Worm (Caenorhabditis elegans): ENCODE results near the gene W02C12.2.

Gene W02C12.2

DNA sequence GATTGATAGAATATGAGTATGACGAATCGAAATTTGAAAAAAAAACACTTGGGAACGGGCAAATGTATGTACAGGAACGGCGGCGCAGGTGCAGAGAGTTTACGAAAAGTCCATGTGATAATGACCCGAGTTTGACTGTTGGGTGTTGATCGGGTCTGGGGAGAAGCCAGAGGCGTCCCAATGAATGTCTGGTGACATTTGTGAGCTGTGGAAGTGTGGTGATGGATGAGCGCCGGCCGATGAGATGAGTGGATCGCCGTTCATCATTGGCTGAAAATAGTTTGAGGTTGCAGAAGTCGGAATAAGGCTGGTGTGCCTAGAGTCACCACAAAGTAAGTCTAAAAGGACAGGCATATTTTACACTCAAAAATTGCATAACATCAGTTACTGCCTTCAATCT, 7.9 kb upstream of the W02C12.2 start:
- TF ChIP-seq nhr-48 (tag; optimal IDR thresholded peaks at IDR 0.05): no peak
- TF ChIP-seq daf-16 (GFP tag; optimal IDR thresholded peaks at IDR 0.05): no peak
- no peak for TF ChIP-seq daf-16 (tag; optimal IDR thresholded peaks at IDR 0.05)
- TF ChIP-seq sdz-12 (GFP tag; optimal IDR thresholded peaks at IDR 0.05): no peak
- no peak for TF ChIP-seq spr-1 (tag; optimal IDR thresholded peaks at IDR 0.05)
- peak; percentile 82 for TF ChIP-seq aha-1 (tag)
- no peak for TF ChIP-seq D1046.2 (GFP tag; IDR thresholded peaks at IDR 0.05)
- TF ChIP-seq rbr-2 (tag; optimal IDR thresholded peaks at IDR 0.05): no peak
- TF ChIP-seq lin-1 (GFP tag; IDR thresholded peaks at IDR 0.05): no peak
- no peak for TF ChIP-seq lin-15B (tag; optimal IDR thresholded peaks at IDR 0.05)
- no peak for TF ChIP-seq pha-4 (GFP tag; IDR thresholded peaks at IDR 0.05)
- no peak for TF ChIP-seq pha-4 (tag; optimal IDR thresholded peaks at IDR 0.05)
- peak in 1 of 2 experiments; percentile 97 for TF ChIP-seq unc-62 (GFP tag; optimal IDR thresholded peaks at IDR 0.05 in 1 of 2)
- TF ChIP-seq unc-62 (tag; optimal IDR thresholded peaks at IDR 0.05): no peak
- TF ChIP-seq egl-27 (tag; optimal IDR thresholded peaks at IDR 0.05): no peak

DNA sequence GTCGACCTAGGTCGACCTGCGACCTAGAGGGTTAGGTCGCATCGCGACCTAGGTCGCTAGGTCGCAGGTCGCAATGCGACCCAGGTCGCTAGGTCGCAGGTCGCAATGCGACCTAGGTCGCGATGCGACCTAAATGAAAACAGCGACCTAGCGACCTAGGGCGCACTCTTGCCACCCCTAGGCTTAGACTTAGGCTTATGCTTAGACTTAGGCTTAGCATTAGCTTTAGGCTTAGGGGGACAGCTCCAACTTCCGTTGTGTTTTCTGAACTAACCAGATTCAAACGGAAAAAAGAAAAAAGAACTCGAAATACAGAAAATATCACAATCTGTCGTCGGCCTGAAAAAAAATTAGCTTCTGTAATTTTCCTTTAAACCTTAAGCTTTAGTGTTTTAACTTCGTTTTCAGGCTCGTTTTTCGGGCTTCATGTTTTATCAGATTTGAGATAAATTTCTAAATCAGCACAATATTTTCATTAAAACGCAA, 6.6 kb upstream of the W02C12.2 start:
- 0 out of 2 replicates have a peak, but pooled peaks have one; percentile 8 for TF ChIP-seq F26F4.8 (GFP tag; conservative IDR thresholded peaks at IDR 0.05)
- no peak for TF ChIP-seq skn-1 (tag; optimal IDR thresholded peaks at IDR 0.05)
- 0 out of 2 replicates have a peak, but pooled peaks have one; percentile 41 for TF ChIP-seq php-3 (GFP tag; IDR thresholded peaks at IDR 0.05)
- TF ChIP-seq ztf-7 (tag; optimal IDR thresholded peaks at IDR 0.05): no peak
- no peak for TF ChIP-seq nhr-76 (tag; optimal IDR thresholded peaks at IDR 0.05)
- no peak for TF ChIP-seq rbr-2 (tag; optimal IDR thresholded peaks at IDR 0.05)
- peak; percentile 39; the same call in 1 of the 2 replicates for TF ChIP-seq vab-7 (GFP tag; IDR thresholded peaks at IDR 0.05)
- no peak for TF ChIP-seq dmd-9 (GFP tag; IDR thresholded peaks at IDR 0.05)
- no peak for TF ChIP-seq lsy-2 (tag; optimal IDR thresholded peaks at IDR 0.05)
- no peak for TF ChIP-seq ama-1 (optimal IDR thresholded peaks at IDR 0.05)
- no peak for TF ChIP-seq nhr-11 (tag; optimal IDR thresholded peaks at IDR 0.05)
- no peak for TF ChIP-seq lin-29 (GFP tag; IDR thresholded peaks at IDR 0.05)
- no peak for TF ChIP-seq Y105C5A.15 (GFP tag; IDR thresholded peaks at IDR 0.05)
- TF ChIP-seq tag-97 (GFP tag; IDR thresholded peaks at IDR 0.05): no peak
- TF ChIP-seq nhr-28 (tag; optimal IDR thresholded peaks at IDR 0.05): no peak
- TF ChIP-seq fos-1 (tag; optimal IDR thresholded peaks at IDR 0.05): no peak
- no peak for TF ChIP-seq mes-2 (tag; optimal IDR thresholded peaks at IDR 0.05; ENCODE audit: poor library complexity, severe bottlenecking)
- no peak for TF ChIP-seq D1046.2 (GFP tag; IDR thresholded peaks at IDR 0.05)
- TF ChIP-seq ceh-28 (tag; optimal IDR thresholded peaks at IDR 0.05): no peak
- no peak for TF ChIP-seq T20F7.1 (GFP tag; optimal IDR thresholded peaks at IDR 0.05)
- no peak for TF ChIP-seq zfp-3 (GFP tag; conservative IDR thresholded peaks at IDR 0.05)
- TF ChIP-seq nhr-41 (GFP tag; IDR thresholded peaks at IDR 0.05): no peak
- no peak for TF ChIP-seq snpc-4 (tag; optimal IDR thresholded peaks at IDR 0.05)
- TF ChIP-seq hmg-1.1 (GFP tag; IDR thresholded peaks at IDR 0.05): no peak; the same call in 1 of the 2 replicates
- TF ChIP-seq nhr-42 (GFP tag; IDR thresholded peaks at IDR 0.05): 0 out of 2 replicates have a peak, but pooled peaks have one; percentile 17
- peak; percentile 70 for TF ChIP-seq aha-1 (tag)
- no peak for TF ChIP-seq F37D6.2 (tag; optimal IDR thresholded peaks at IDR 0.05)
- peak; percentile 42 for TF ChIP-seq nhr-102 (tag; optimal IDR thresholded peaks at IDR 0.05)
- TF ChIP-seq unc-130 (GFP tag; optimal IDR thresholded peaks at IDR 0.05): no peak
- no peak for TF ChIP-seq gei-8 (GFP tag; optimal IDR thresholded peaks at IDR 0.05)
- no peak for TF ChIP-seq nhr-6 (tag; optimal IDR thresholded peaks at IDR 0.05)
- no peak for TF ChIP-seq lin-1 (GFP tag; IDR thresholded peaks at IDR 0.05)
- no peak for TF ChIP-seq dpl-1 (GFP tag; optimal IDR thresholded peaks at IDR 0.05)
- TF ChIP-seq hlh-11 (tag; optimal IDR thresholded peaks at IDR 0.05): peak; percentile 2
- TF ChIP-seq hif-1 (tag; optimal IDR thresholded peaks at IDR 0.05): no peak
- TF ChIP-seq lim-7 (GFP tag; IDR thresholded peaks at IDR 0.05): peak; percentile 51; the same call in 1 of the 2 replicates
- TF ChIP-seq ceh-82 (tag; optimal IDR thresholded peaks at IDR 0.05): no peak
- TF ChIP-seq F10B5.3 (tag; optimal IDR thresholded peaks at IDR 0.05): no peak
- TF ChIP-seq ZK546.5 (tag; optimal IDR thresholded peaks at IDR 0.05): no peak
- TF ChIP-seq nhr-48 (tag; optimal IDR thresholded peaks at IDR 0.05): no peak
- no peak for TF ChIP-seq lin-15B (tag; optimal IDR thresholded peaks at IDR 0.05)
- no peak for TF ChIP-seq zip-2 (tag; optimal IDR thresholded peaks at IDR 0.05)
- no peak for TF ChIP-seq mxl-2 (GFP tag; conservative IDR thresholded peaks at IDR 0.05)
